Worm (Caenorhabditis elegans): ENCODE data around the gene anoh-2.

Gene anoh-2

ce11 chrIV:14658054-14658631 is at the start of gene anoh-2:
anoh-2 (plus strand) TSS chrIV:14658308.
- TF ChIP-seq dve-1 (tag; optimal IDR thresholded peaks at IDR 0.05) (no peak), mec-3 (tag; optimal IDR thresholded peaks at IDR 0.05; ENCODE audit: borderline replicate concordance) (no peak), fax-1 (tag; optimal IDR thresholded peaks at IDR 0.05) (no peak)

- TF ChIP-seq sox-2 (GFP tag; IDR thresholded peaks at IDR 0.05) (no peak), T23F11.4 (GFP tag; optimal IDR thresholded peaks at IDR 0.05) (no peak), tbx-7 (tag; optimal IDR thresholded peaks at IDR 0.05) (no peak), nfya-1 (tag; optimal IDR thresholded peaks at IDR 0.05) (no peak), C38D4.7 (GFP tag; optimal IDR thresholded peaks at IDR 0.05) (no peak), ahr-1 (tag; optimal IDR thresholded peaks at IDR 0.05) (no peak), Y22D7AL.16 (tag; optimal IDR thresholded peaks at IDR 0.05) (no peak), pros-1 (tag; optimal IDR thresholded peaks at IDR 0.05) (no peak), ama-1 (optimal IDR thresholded peaks at IDR 0.05) (no peak), unc-3 (GFP tag; conservative IDR thresholded peaks at IDR 0.05) (no peak), unc-3 (tag; optimal IDR thresholded peaks at IDR 0.05) (no peak), ceh-30 (tag; optimal IDR thresholded peaks at IDR 0.05) (no peak), dve-1 (tag; optimal IDR thresholded peaks at IDR 0.05) (no peak), gmeb-2 (tag; optimal IDR thresholded peaks at IDR 0.05) (no peak), ceh-34 (tag; optimal IDR thresholded peaks at IDR 0.05) (no peak), hlh-15 (tag; optimal IDR thresholded peaks at IDR 0.05) (no peak), hlh-13 (GFP tag; optimal IDR thresholded peaks at IDR 0.05) (no peak), fax-1 (tag; optimal IDR thresholded peaks at IDR 0.05) (no peak), pat-9 (tag; optimal IDR thresholded peaks at IDR 0.05) (no peak), rnt-1 (tag; optimal IDR thresholded peaks at IDR 0.05) (no peak), C08G9.2 (tag; optimal IDR thresholded peaks at IDR 0.05) (no peak)
Observed at ce11 chrIV:14608605-14609004, 49.5 kb upstream of the anoh-2 start.

DNA sequence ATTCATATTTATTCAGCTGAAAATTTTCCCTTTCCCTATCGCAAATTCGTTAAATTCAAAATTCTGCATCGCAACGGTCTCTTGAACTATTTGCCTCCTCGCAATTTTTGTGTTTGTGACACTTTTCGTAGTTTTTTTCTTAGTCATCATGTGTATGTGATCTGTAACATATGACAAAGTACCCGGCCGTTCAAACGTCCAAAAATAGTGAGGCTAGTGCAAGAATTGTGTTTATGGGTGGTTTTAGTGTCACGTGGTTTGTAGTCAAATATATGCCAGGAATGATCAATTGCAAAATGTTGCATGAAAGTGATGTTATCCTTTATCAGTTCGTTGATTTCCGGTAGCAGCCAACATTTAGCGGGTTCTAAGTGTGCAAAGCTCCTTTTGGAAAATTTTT is 48.3 kb upstream of the anoh-2 start:
- TF ChIP-seq unc-86 (tag; optimal IDR thresholded peaks at IDR 0.05): no peak
- TF ChIP-seq mec-3 (tag; optimal IDR thresholded peaks at IDR 0.05; ENCODE audit: borderline replicate concordance): no peak
- no peak for TF ChIP-seq ceh-22 (tag; optimal IDR thresholded peaks at IDR 0.05)
- no peak for TF ChIP-seq dmd-4 (tag; optimal IDR thresholded peaks at IDR 0.05; ENCODE audit: borderline replicate concordance)
- TF ChIP-seq ceh-30 (tag; optimal IDR thresholded peaks at IDR 0.05): no peak
- no peak for TF ChIP-seq elt-4 (tag; optimal IDR thresholded peaks at IDR 0.05)
- TF ChIP-seq hlh-30 (tag; optimal IDR thresholded peaks at IDR 0.05; ENCODE audit: insufficient read depth): peak; percentile 9
- TF ChIP-seq pros-1 (tag; optimal IDR thresholded peaks at IDR 0.05): no peak
- no peak for TF ChIP-seq pag-3 (tag; optimal IDR thresholded peaks at IDR 0.05; ENCODE audit: borderline replicate concordance)

DNA sequence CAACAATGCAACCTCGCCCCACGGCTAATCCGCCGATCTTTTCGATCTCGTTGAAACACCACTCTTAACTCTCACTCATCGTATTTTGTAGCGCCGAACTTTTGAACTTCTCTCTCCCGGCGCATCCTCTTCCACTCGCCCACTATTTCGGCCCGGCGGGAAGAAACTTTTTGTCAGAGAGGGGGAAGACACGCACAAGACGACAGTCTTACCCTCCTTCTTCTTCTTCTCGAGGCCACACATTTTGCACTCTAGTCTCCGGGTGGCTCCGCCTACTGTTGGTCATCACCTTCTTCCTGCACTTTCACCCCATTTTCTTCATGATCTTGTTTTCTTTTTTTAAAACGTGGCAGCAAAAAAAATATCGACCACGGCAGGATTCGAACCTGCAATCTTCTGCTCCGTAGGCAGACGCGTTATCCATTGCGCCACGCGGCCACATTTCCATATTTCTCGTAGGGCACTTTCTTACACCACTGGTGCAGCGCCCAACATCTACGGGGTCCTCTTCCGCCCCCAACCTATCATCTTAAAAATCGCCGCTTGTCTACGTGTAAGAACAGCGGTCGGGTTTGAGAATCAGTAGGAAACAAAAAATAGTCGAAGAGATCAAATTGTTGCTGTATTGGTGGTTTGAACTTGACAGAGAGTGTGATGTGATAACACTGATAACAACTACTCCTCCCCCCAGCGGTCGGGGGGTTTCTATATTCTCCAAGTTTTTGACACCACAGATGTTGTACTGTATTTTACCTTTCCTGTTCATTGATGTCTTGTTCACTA is 47.0 kb upstream of the anoh-2 start:
- TF ChIP-seq ceh-2 (tag; optimal IDR thresholded peaks at IDR 0.05): peak; percentile 13
- peak; percentile 44 for TF ChIP-seq ceh-34 (tag; optimal IDR thresholded peaks at IDR 0.05)
- peak; percentile 59 for TF ChIP-seq tbx-2 (tag; optimal IDR thresholded peaks at IDR 0.05)
- TF ChIP-seq ceh-22 (tag; optimal IDR thresholded peaks at IDR 0.05): peak; percentile 0
- peak; percentile 62 for TF ChIP-seq rnt-1 (tag; optimal IDR thresholded peaks at IDR 0.05)
- peak; percentile 41 for TF ChIP-seq mec-3 (tag; optimal IDR thresholded peaks at IDR 0.05; ENCODE audit: borderline replicate concordance)
- peak; percentile 22 for TF ChIP-seq dmd-4 (tag; optimal IDR thresholded peaks at IDR 0.05; ENCODE audit: borderline replicate concordance)
- peak; percentile 11 for TF ChIP-seq sdc-2 (tag; optimal IDR thresholded peaks at IDR 0.05)
- TF ChIP-seq ref-2 (tag; optimal IDR thresholded peaks at IDR 0.05): peak; percentile 10
- TF ChIP-seq ceh-18 (tag; optimal IDR thresholded peaks at IDR 0.05): peak; percentile 85
- TF ChIP-seq ceh-31 (tag; optimal IDR thresholded peaks at IDR 0.05): peak; percentile 32
- peak; percentile 50 for TF ChIP-seq elt-2 (tag; optimal IDR thresholded peaks at IDR 0.05)
- no peak for TF ChIP-seq fkh-10 (GFP tag; optimal IDR thresholded peaks at IDR 0.05)
- no peak for TF ChIP-seq unc-42 (tag; optimal IDR thresholded peaks at IDR 0.05)
- TF ChIP-seq unc-55 (GFP tag; optimal IDR thresholded peaks at IDR 0.05): peak; percentile 10
- no peak for TF ChIP-seq ceh-48 (tag; optimal IDR thresholded peaks at IDR 0.05)
- peak; percentile 40 for TF ChIP-seq nfya-1 (tag; optimal IDR thresholded peaks at IDR 0.05)
- no peak for TF ChIP-seq ahr-1 (tag; optimal IDR thresholded peaks at IDR 0.05)
- TF ChIP-seq ceh-19 (GFP tag; optimal IDR thresholded peaks at IDR 0.05): no peak
